Worm (Caenorhabditis elegans) whole organism, L4 larva: Measurements from ENCODE around the gene nhr-92.

Source experiments
- F37D6.2 ChIP-seq: sonication (generic microtip); optimal IDR thresholded peaks from 2 replicates; lab custom pipeline; 2016; ENCODE audit warnings: mild to moderate bottlenecking, missing genetic modification characterization, missing compliant biosample characterization
- F49E8.2 ChIP-seq: sonication (generic microtip); optimal IDR thresholded peaks from 2 replicates; lab custom pipeline; 2016; ENCODE audit warnings: missing compliant biosample characterization, mild to moderate bottlenecking, missing genetic modification characterization, borderline replicate concordance
- T20F7.1 ChIP-seq: fragments of 200-800 bp; sonication (Bioruptor generic); optimal IDR thresholded peaks from 2 replicates; lab custom pipeline; 2018; ENCODE audit warnings: mild to moderate bottlenecking, missing genetic modification characterization, missing compliant biosample characterization
- Y105C5A.15 ChIP-seq: fragments of 200-800 bp; sonication (Bioruptor generic); IDR thresholded peaks from 2 replicates; pipeline ENCODE4 v1.3.6; 2022; ENCODE audit warnings: missing genetic modification characterization, missing compliant biosample characterization
- Y5F2A.4 ChIP-seq: fragments of 200-800 bp; sonication (Bioruptor generic); optimal IDR thresholded peaks from 2 replicates; lab custom pipeline; 2018; ENCODE audit warnings: mild to moderate bottlenecking, missing genetic modification characterization, missing compliant biosample characterization
- ZK546.5 ChIP-seq, 2 experiments: sonication (generic microtip); optimal IDR thresholded peaks; 2 replicates each; lab custom pipeline; 2017; ENCODE audit warnings: missing biosample characterization in 2 of 2, missing genetic modification characterization in 2 of 2
- aly-2 ChIP-seq: sonication (generic microtip); optimal IDR thresholded peaks from 2 replicates; lab custom pipeline; 2018; ENCODE audit warnings: missing biosample characterization, missing genetic modification characterization
- ama-1 ChIP-seq: fragments of 150-350 bp; optimal IDR thresholded peaks from 2 replicates; lab custom pipeline; 2014; ENCODE audit warnings: inconsistent platforms, mixed read lengths
- ceh-32 ChIP-seq: sonication (generic microtip); optimal IDR thresholded peaks from 2 replicates; lab custom pipeline; 2016; ENCODE audit warnings: mild to moderate bottlenecking, missing genetic modification characterization, missing compliant biosample characterization; ENCODE audit not compliant: poor library complexity
- ceh-44 ChIP-seq: fragments of 200-800 bp; sonication (Bioruptor generic); IDR thresholded peaks from 2 replicates; pipeline ENCODE4 v1.3.6; 2022; ENCODE audit warnings: missing genetic modification reagents, missing genetic modification characterization, missing compliant biosample characterization
- ceh-82 ChIP-seq: sonication (generic microtip); optimal IDR thresholded peaks from 2 replicates; lab custom pipeline; 2017; ENCODE audit warnings: missing biosample characterization, missing genetic modification characterization
- ces-1 ChIP-seq: fragments of 150-350 bp; sonication (generic microtip); optimal IDR thresholded peaks from 4 replicates; lab custom pipeline; 2014; ENCODE audit warnings: missing biosample characterization, missing genetic modification reagents, missing genetic modification characterization
- cey-2 ChIP-seq: sonication (generic microtip); optimal IDR thresholded peaks from 3 replicates; lab custom pipeline; 2017; ENCODE audit warnings: missing genetic modification characterization, mild to moderate bottlenecking, missing compliant biosample characterization, antibody characterized with exemption, borderline replicate concordance; ENCODE audit not compliant: insufficient read depth
- dmd-6 ChIP-seq: fragments of 200-800 bp; sonication (Bioruptor generic); IDR thresholded peaks from 2 replicates; pipeline ENCODE4 v1.3.6; 2022; ENCODE audit warnings: missing genetic modification reagents, missing genetic modification characterization, missing compliant biosample characterization
- dpl-1 ChIP-seq: fragments of 150-350 bp; optimal IDR thresholded peaks from 2 replicates; lab custom pipeline; 2014; ENCODE audit warnings: missing biosample characterization, missing genetic modification reagents, missing genetic modification characterization
- duxl-1 ChIP-seq: sonication (generic microtip); optimal IDR thresholded peaks from 2 replicates; lab custom pipeline; 2016; ENCODE audit warnings: mild to moderate bottlenecking, missing genetic modification characterization, moderate library complexity, missing compliant biosample characterization; ENCODE audit not compliant: poor library complexity
- egl-27 ChIP-seq: sonication (generic microtip); optimal IDR thresholded peaks from 3 replicates; lab custom pipeline; 2017; ENCODE audit warnings: missing biosample characterization, missing genetic modification reagents, missing genetic modification characterization
- gei-8 ChIP-seq: fragments of 200-800 bp; sonication (Bioruptor generic); optimal IDR thresholded peaks from 2 replicates; lab custom pipeline; 2018; ENCODE audit warnings: mild to moderate bottlenecking, missing genetic modification characterization, missing compliant biosample characterization
- hmg-1.1 ChIP-seq: fragments of 200-800 bp; sonication (Bioruptor generic); IDR thresholded peaks from 2 replicates; pipeline ENCODE4 v1.3.6; 2022; ENCODE audit warnings: missing genetic modification reagents, missing genetic modification characterization, missing compliant biosample characterization
- lim-7 ChIP-seq: fragments of 200-800 bp; sonication (Bioruptor generic); IDR thresholded peaks from 2 replicates; pipeline ENCODE4 v1.3.6; 2022; ENCODE audit warnings: missing genetic modification characterization, missing compliant biosample characterization
- lir-3 ChIP-seq: sonication (generic microtip); optimal IDR thresholded peaks from 2 replicates; lab custom pipeline; 2016; ENCODE audit warnings: mild to moderate bottlenecking, missing genetic modification characterization, missing compliant biosample characterization
- lsy-2 ChIP-seq, 2 experiments: fragments of 150-350 bp in 1 of 2; sonication (generic microtip) in 1 of 2; optimal IDR thresholded peaks; 2 replicates each; lab custom pipeline; 2014 to 2017; ENCODE audit warnings: missing biosample characterization in 2 of 2, missing genetic modification characterization in 2 of 2
- madf-5 ChIP-seq, 2 experiments: fragments of 200-800 bp; sonication (Bioruptor generic); IDR thresholded peaks; 2 replicates each; pipeline ENCODE4 v1.3.6; 2022; ENCODE audit warnings: missing compliant biosample characterization in 2 of 2, missing genetic modification characterization in 2 of 2
- madf-9 ChIP-seq: fragments of 200-800 bp; sonication (Bioruptor generic); conservative IDR thresholded peaks from 2 replicates; pipeline ENCODE4 v1.3.6; 2022; ENCODE audit warnings: missing genetic modification reagents, missing genetic modification characterization, missing compliant biosample characterization
- mdl-1 ChIP-seq, 2 experiments: fragments of 150-350 bp in 1 of 2; sonication (generic microtip) in 1 of 2; optimal IDR thresholded peaks; 2 replicates each; lab custom pipeline; 2014 to 2017; ENCODE audit warnings: missing biosample characterization in 2 of 2, missing genetic modification characterization in 2 of 2
- mep-1 ChIP-seq: fragments of 150-350 bp; sonication (generic microtip); optimal IDR thresholded peaks from 3 replicates; lab custom pipeline; 2014; ENCODE audit warnings: missing biosample characterization, missing genetic modification characterization
- mxl-2 ChIP-seq: fragments of 200-800 bp; sonication (Bioruptor generic); conservative IDR thresholded peaks from 2 replicates; pipeline ENCODE4 v1.3.6; 2022; ENCODE audit warnings: missing genetic modification reagents, missing genetic modification characterization, missing compliant biosample characterization
- mxl-3 ChIP-seq: fragments of 200-800 bp; sonication (Bioruptor generic); optimal IDR thresholded peaks from 2 replicates; lab custom pipeline; 2018; ENCODE audit warnings: mild to moderate bottlenecking, missing genetic modification characterization, missing compliant biosample characterization
- nhr-237 ChIP-seq: sonication (generic microtip); optimal IDR thresholded peaks from 2 replicates; lab custom pipeline; 2017; ENCODE audit warnings: missing biosample characterization, missing genetic modification characterization
- nhr-25 ChIP-seq: sonication (generic microtip); optimal IDR thresholded peaks from 2 replicates; lab custom pipeline; 2017; ENCODE audit warnings: missing genetic modification characterization, mild to moderate bottlenecking, missing compliant biosample characterization, antibody characterized with exemption, moderate library complexity, borderline replicate concordance; ENCODE audit not compliant: insufficient read depth
- nhr-28 ChIP-seq: fragments of 150-350 bp; optimal IDR thresholded peaks from 2 replicates; lab custom pipeline; 2014; ENCODE audit warnings: missing biosample characterization, missing genetic modification characterization
- nhr-41 ChIP-seq: fragments of 200-800 bp; sonication (Bioruptor generic); IDR thresholded peaks from 2 replicates; pipeline ENCODE4 v1.3.6; 2022; ENCODE audit warnings: missing genetic modification reagents, missing genetic modification characterization, missing compliant biosample characterization
- nhr-42 ChIP-seq: fragments of 200-800 bp; sonication (Bioruptor generic); IDR thresholded peaks from 2 replicates; pipeline ENCODE4 v1.3.6; 2022; ENCODE audit warnings: missing genetic modification characterization, missing compliant biosample characterization
- nhr-76 ChIP-seq: fragments of 150-350 bp; optimal IDR thresholded peaks from 2 replicates; lab custom pipeline; 2014; ENCODE audit warnings: missing biosample characterization, missing genetic modification characterization
- nhr-77 ChIP-seq: fragments of 150-350 bp; optimal IDR thresholded peaks from 2 replicates; lab custom pipeline; 2014; ENCODE audit warnings: missing biosample characterization, missing genetic modification characterization
- php-3 ChIP-seq: fragments of 200-800 bp; sonication (Bioruptor generic); IDR thresholded peaks from 2 replicates; pipeline ENCODE4 v1.3.6; 2022; ENCODE audit warnings: missing genetic modification reagents, missing genetic modification characterization, missing compliant biosample characterization
- pqm-1 ChIP-seq: sonication (generic microtip); optimal IDR thresholded peaks from 2 replicates; lab custom pipeline; 2017; ENCODE audit warnings: missing biosample characterization, missing genetic modification characterization
- saeg-2 ChIP-seq: fragments of 200-800 bp; sonication (Bioruptor generic); IDR thresholded peaks from 2 replicates; pipeline ENCODE4 v1.3.6; 2022; ENCODE audit warnings: missing genetic modification reagents, missing genetic modification characterization, missing compliant biosample characterization
- sdz-12 ChIP-seq: fragments of 200-800 bp; sonication (Bioruptor generic); optimal IDR thresholded peaks from 2 replicates; lab custom pipeline; 2018; ENCODE audit warnings: mild to moderate bottlenecking, missing genetic modification characterization, missing compliant biosample characterization
- spr-1 ChIP-seq: sonication (generic microtip); optimal IDR thresholded peaks from 2 replicates; lab custom pipeline; 2016; ENCODE audit warnings: mild to moderate bottlenecking, missing genetic modification characterization, missing compliant biosample characterization
- spr-3 ChIP-seq: fragments of 200-800 bp; sonication (Bioruptor generic); optimal IDR thresholded peaks from 2 replicates; lab custom pipeline; 2018; ENCODE audit warnings: mild to moderate bottlenecking, missing genetic modification characterization, missing compliant biosample characterization
- unc-130 ChIP-seq: sonication (generic microtip); optimal IDR thresholded peaks from 2 replicates; lab custom pipeline; 2016; ENCODE audit warnings: missing genetic modification reagents, missing genetic modification characterization, missing compliant biosample characterization
- unc-39 ChIP-seq: sonication (generic microtip); optimal IDR thresholded peaks from 2 replicates; lab custom pipeline; 2017; ENCODE audit warnings: missing biosample characterization, missing genetic modification characterization
- zag-1 ChIP-seq: fragments of 150-350 bp; optimal IDR thresholded peaks from 2 replicates; lab custom pipeline; 2014; ENCODE audit warnings: missing biosample characterization, missing genetic modification characterization
- zfp-3 ChIP-seq: fragments of 200-800 bp; sonication (Bioruptor generic); conservative IDR thresholded peaks from 2 replicates; pipeline ENCODE4 v1.3.6; 2022; ENCODE audit warnings: missing genetic modification reagents, missing genetic modification characterization, missing compliant biosample characterization
- zip-11 ChIP-seq: fragments of 200-800 bp; sonication (Bioruptor generic); IDR thresholded peaks from 2 replicates; pipeline ENCODE4 v1.3.6; 2022; ENCODE audit warnings: missing genetic modification characterization, missing compliant biosample characterization
- zip-2 ChIP-seq: fragments of 150-350 bp; optimal IDR thresholded peaks from 2 replicates; lab custom pipeline; 2014; ENCODE audit warnings: missing biosample characterization, missing genetic modification characterization
- ztf-7 ChIP-seq: fragments of 150-350 bp; optimal IDR thresholded peaks from 2 replicates; lab custom pipeline; 2014; ENCODE audit warnings: missing biosample characterization, missing genetic modification characterization

The nhr-92 gene

DNA sequence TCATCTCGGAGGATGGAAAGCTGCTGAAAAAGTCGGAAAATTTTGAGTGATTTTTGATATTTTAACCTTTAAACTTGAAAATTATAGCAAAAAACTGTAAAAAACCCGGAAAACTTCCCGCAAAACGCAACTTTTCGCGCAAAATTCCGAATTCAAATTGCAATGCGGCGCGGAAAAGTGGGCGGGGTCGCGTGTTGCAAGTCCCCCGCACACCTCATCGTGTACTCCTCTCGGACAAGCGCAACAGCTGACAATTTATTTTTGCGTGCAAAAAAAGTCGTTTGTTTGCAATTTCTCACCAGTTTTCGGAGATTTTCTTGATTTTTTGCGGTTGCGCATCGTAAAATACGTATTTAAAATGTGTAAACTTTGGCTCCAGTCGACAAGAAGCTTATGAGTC is 24.1 kb upstream of the nhr-92 start, which contains the start of gene npp-8 (continued):
- TF ChIP-seq hmg-1.1 (GFP tag; lab: Robert Waterston, UW) = peak; percentile 83
- peak; percentile 78 for TF ChIP-seq madf-9 (GFP tag; lab: Robert Waterston, UW)
- TF ChIP-seq dpl-1 (GFP tag; lab: Kevin White, UChicago) = peak; percentile 89
- peak; percentile 68; the same call in 1 of the 2 replicates for TF ChIP-seq zfp-3 (GFP tag; lab: Robert Waterston, UW)
- TF ChIP-seq spr-1 (tag; lab: Kevin White, UChicago) = peak; percentile 83
- TF ChIP-seq mxl-3 (GFP tag; lab: Kevin White, UChicago) = peak; percentile 64
- TF ChIP-seq lim-7 (GFP tag; lab: Robert Waterston, UW) = no peak
- TF ChIP-seq Y5F2A.4 = no peak
- TF ChIP-seq ama-1 (lab: Kevin White, UChicago) = peak; percentile 62
- TF ChIP-seq duxl-1 (tag; lab: Kevin White, UChicago) = peak; percentile 88
- TF ChIP-seq aly-2 (tag; lab: Kevin White, UChicago) = no peak
- peak; percentile 30 for TF ChIP-seq pqm-1 (tag; lab: Kevin White, UChicago)
- peak; percentile 79 for TF ChIP-seq dmd-6 (GFP tag; lab: Robert Waterston, UW)
- TF ChIP-seq F37D6.2 (tag; lab: Kevin White, UChicago) = peak; percentile 59
- TF ChIP-seq lir-3 (tag; lab: Kevin White, UChicago) = no peak
- TF ChIP-seq T20F7.1 = no peak
- TF ChIP-seq nhr-42 (GFP tag; lab: Robert Waterston, UW) = peak; percentile 69; the same call in 1 of the 2 replicates
- no peak for TF ChIP-seq egl-27 (tag; lab: Kevin White, UChicago)
- no peak for TF ChIP-seq zip-2 (tag; lab: Kevin White, UChicago)
- peak; percentile 93 for TF ChIP-seq unc-130 (GFP tag; lab: Kevin White, UChicago)
- TF ChIP-seq nhr-41 = no peak
- peak; percentile 62 for TF ChIP-seq nhr-28 (tag; lab: Kevin White, UChicago)
- peak; percentile 81 for TF ChIP-seq nhr-77 (tag; lab: Kevin White, UChicago)
- peak; percentile 90 for TF ChIP-seq mep-1 (tag; lab: Kevin White, UChicago)
- no peak for TF ChIP-seq unc-39 (tag; lab: Kevin White, UChicago)
- peak; percentile 86 for TF ChIP-seq spr-3 (GFP tag; lab: Kevin White, UChicago)
- TF ChIP-seq ZK546.5 (tag; optimal IDR thresholded peaks at IDR 0.05; lab: Kevin White, UChicago) = no peak
- peak; percentile 73 for TF ChIP-seq ztf-7 (tag; lab: Kevin White, UChicago)
- no peak for TF ChIP-seq Y105C5A.15 (GFP tag; lab: Robert Waterston, UW)
- no peak for TF ChIP-seq ces-1 (GFP tag; lab: Kevin White, UChicago)
- TF ChIP-seq zag-1 (tag; lab: Kevin White, UChicago) = no peak
- TF ChIP-seq ceh-82 = no peak
- TF ChIP-seq, all 104 proteins: peak for 64

DNA sequence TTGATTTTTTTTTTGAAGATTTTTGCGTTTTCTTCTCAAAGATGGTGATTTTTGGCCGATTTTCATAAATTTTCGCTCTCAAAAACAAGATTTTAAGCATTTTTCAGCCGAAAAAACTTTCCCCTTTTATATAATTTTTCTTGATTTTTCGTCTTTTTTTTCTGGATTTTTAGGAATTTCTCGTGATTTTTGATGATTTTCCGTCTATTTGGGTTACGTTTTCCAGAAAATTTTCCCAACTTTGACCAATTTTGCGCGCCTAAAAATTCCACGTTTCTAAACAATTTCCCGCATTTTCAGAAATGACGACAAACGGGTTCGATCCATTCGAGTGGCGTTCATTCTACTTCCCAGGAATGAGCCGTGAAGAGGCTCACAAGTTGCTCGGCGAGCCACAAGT is 22.9 kb upstream of the nhr-92 start, which contains the start of gene ced-2:
ced-2 (plus strand) TSS at position 301 of the 400 bp plus-strand sequence.
- TF ChIP-seq cey-2 (tag; lab: Kevin White, UChicago) (no peak), nhr-76 (no peak), nhr-237 (no peak), ceh-32 (tag; lab: Kevin White, UChicago) (no peak), mxl-2 (GFP tag; lab: Robert Waterston, UW) (no peak), nhr-25 (tag; lab: Kevin White, UChicago) (no peak), Y105C5A.15 (GFP tag; lab: Robert Waterston, UW) (no peak), ceh-44 (GFP tag; lab: Robert Waterston, UW) (no peak), saeg-2 (GFP tag; lab: Robert Waterston, UW) (no peak), unc-130 (GFP tag; lab: Kevin White, UChicago) (no peak), F49E8.2 (tag; lab: Kevin White, UChicago) (no peak), sdz-12 (no peak), madf-5 (GFP tag; IDR thresholded peaks at IDR 0.05; lab: Robert Waterston, UW) (no peak), php-3 (GFP tag; lab: Robert Waterston, UW) (no peak), zip-11 (GFP tag; lab: Robert Waterston, UW) (no peak), mxl-3 (GFP tag; lab: Kevin White, UChicago) (no peak), mdl-1 (tag; optimal IDR thresholded peaks at IDR 0.05; lab: Kevin White, UChicago) (no peak), gei-8 (GFP tag; lab: Kevin White, UChicago) (no peak), spr-1 (tag; lab: Kevin White, UChicago) (no peak), lsy-2 (tag; optimal IDR thresholded peaks at IDR 0.05; lab: Kevin White, UChicago) (no peak)
